Worm (Caenorhabditis elegans) whole organism, L3 larva: ENCODE data around the gene ZK105.11.

ENCODE experiments used
- fos-1 ChIP-seq: fragments of 150-350 bp; optimal IDR thresholded peaks from 2 replicates; lab custom pipeline; 2014; ENCODE audit warnings: missing biosample characterization, missing genetic modification characterization
- mml-1 ChIP-seq: fragments of 150-350 bp; sonication (generic microtip); optimal IDR thresholded peaks from 3 replicates; lab custom pipeline; 2014; ENCODE audit warnings: missing biosample characterization, missing genetic modification characterization
- skn-1 ChIP-seq: fragments of 150-350 bp; optimal IDR thresholded peaks from 2 replicates; lab custom pipeline; 2014; ENCODE audit warnings: missing biosample characterization, missing genetic modification characterization
- tbx-2 ChIP-seq: sonication (generic microtip); optimal IDR thresholded peaks from 2 replicates; lab custom pipeline; 2016; ENCODE audit warnings: mild to moderate bottlenecking, missing genetic modification characterization, missing compliant biosample characterization

DNA sequence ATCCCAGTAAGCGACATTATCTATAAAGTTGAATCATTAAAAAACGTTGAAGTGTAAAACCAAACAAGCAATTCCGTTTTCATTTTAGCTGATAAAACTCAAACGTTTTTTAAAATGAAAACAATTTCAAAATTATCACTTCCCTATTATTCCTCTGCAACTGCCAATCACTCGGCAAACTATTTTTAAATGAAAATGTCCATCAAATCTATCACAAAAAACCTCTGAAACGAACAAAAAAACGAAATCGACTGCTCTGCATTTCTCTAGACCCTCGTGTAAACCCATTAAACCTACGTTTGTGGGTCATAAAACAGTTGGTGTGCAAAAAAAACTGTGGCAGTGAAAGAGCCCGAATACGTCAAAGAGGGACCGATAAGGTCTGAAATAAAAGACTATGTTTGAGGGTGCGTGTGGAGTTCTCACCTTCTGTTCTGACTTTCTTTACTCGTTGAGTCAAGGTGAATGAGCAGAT, 34.1 kb upstream of the ZK105.11 start, which contains the start of gene fbxl-5:
- TF ChIP-seq mml-1 (tag; lab: Kevin White, UChicago) (no peak), skn-1 (no peak), tbx-2 (no peak), fos-1 (tag; lab: Kevin White, UChicago) (no peak)
